Fruit fly (Drosophila melanogaster) whole organism, embryonic: ENCODE results near the gene CG33647.
A peak's percentile ranks its signal among the peaks of the same experiment; 100 is the strongest.

ENCODE experiments used
- Atf6 ChIP-seq: fragments of 200-800 bp; sonication (Bioruptor generic); IDR thresholded peaks from 2 replicates; pipeline ENCODE4 v1.3.6; 2022; ENCODE audit warnings: missing biosample characterization, missing genetic modification characterization
- CG18764 ChIP-seq: fragments of 200-800 bp; sonication (Bioruptor generic); optimal IDR thresholded peaks from 3 replicates; lab custom pipeline; 2016; ENCODE audit warnings: missing biosample characterization, missing genetic modification characterization
- CG32532 ChIP-seq: fragments of 200-800 bp; sonication (Bioruptor generic); IDR thresholded peaks from 2 replicates; pipeline ENCODE4 v1.3.6; 2022; ENCODE audit warnings: missing biosample characterization, missing genetic modification characterization
- CG3726 ChIP-seq: fragments of 200-800 bp; sonication (Bioruptor generic); IDR thresholded peaks from 3 replicates; pipeline ENCODE4, ENCODE4 v1.3.6; 2022; ENCODE audit warnings: missing biosample characterization, missing genetic modification characterization
- CG6175 ChIP-seq: fragments of 200-800 bp; sonication (Bioruptor generic); IDR thresholded peaks from 3 replicates; pipeline ENCODE4 v1.3.6; 2022; ENCODE audit warnings: missing biosample characterization, missing genetic modification characterization
- CG8388 ChIP-seq: fragments of 200-800 bp; sonication (Bioruptor generic); optimal IDR thresholded peaks from 2 replicates; lab custom pipeline; 2019; ENCODE audit warnings: missing biosample characterization, mild to moderate bottlenecking, missing genetic modification characterization, moderate library complexity
- Hr39 ChIP-seq: fragments of >200 bp; optimal IDR thresholded peaks from 2 replicates; lab custom pipeline; 2017
- Sry-β ChIP-seq: fragments of 200-800 bp; sonication (Bioruptor generic); optimal IDR thresholded peaks from 2 replicates; lab custom pipeline; 2018; ENCODE audit warnings: missing biosample characterization, mild to moderate bottlenecking, missing genetic modification characterization, moderate library complexity
- Trl ChIP-seq, 3 experiments: fragments of >200 bp in 2 of 3; fragments of 200-800 bp in 1 of 3; sonication (Bioruptor generic) in 1 of 3; optimal IDR thresholded peaks; 2 replicates in 1 of 3; 3 replicates in 2 of 3; lab custom pipeline; 2016 to 2017; ENCODE audit warnings: missing biosample characterization in 1 of 3, missing genetic modification characterization in 1 of 3
- ash1 ChIP-seq: fragments of 200-800 bp; sonication (Bioruptor generic); optimal IDR thresholded peaks from 2 replicates; lab custom pipeline; 2018; ENCODE audit warnings: missing biosample characterization, mild to moderate bottlenecking, missing genetic modification characterization
- hb ChIP-seq: fragments of 200-800 bp; sonication (Bioruptor generic); IDR thresholded peaks from 3 replicates; pipeline ENCODE4 v1.3.6; 2022; ENCODE audit warnings: missing biosample characterization, missing genetic modification characterization; ENCODE audit not compliant: partially characterized antibody
- p53 ChIP-seq: fragments of 200-800 bp; sonication (Bioruptor generic); optimal IDR thresholded peaks from 2 replicates; lab custom pipeline; 2016; ENCODE audit warnings: missing biosample characterization, missing genetic modification characterization
- pho ChIP-seq: fragments of 200-800 bp; sonication (Bioruptor generic); optimal IDR thresholded peaks from 2 replicates; lab custom pipeline; 2016; ENCODE audit warnings: missing biosample characterization, missing genetic modification characterization

The CG33647 gene

DNA sequence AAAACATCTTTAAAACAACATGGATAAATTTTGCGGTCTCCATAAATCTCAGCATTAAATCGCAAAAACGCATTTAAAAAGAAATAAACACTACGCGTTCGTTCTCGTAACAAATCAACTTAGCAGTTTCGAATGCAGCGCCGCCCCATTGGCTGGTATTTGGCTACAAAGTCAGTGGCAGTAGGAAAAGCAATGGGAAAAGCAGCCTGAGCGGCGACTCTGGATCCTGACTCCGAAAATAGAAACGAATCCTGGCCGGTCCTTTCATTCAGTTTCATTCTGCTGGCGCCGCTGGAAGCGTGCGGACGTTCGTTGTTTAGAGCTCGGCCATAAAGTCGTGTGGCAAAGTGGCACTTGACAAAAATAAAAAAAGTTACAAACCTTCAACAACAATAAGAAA, 39.3 kb downstream of the CG33647 start, which contains the start of gene CG14086:
Gene CG14086 (plus strand): TSS at position 301 of the 400 bp plus-strand sequence.
- TF ChIP-seq hb (GFP tag; lab: Robert Waterston, UW): no peak
- TF ChIP-seq CG8388 (GFP tag; lab: Kevin White, UChicago): no peak
- no peak for TF ChIP-seq Trl (optimal IDR thresholded peaks at IDR 0.05; lab: Kevin White, UChicago)
- TF ChIP-seq Trl (GFP tag; optimal IDR thresholded peaks at IDR 0.05; lab: Kevin White, UChicago): no peak

DNA sequence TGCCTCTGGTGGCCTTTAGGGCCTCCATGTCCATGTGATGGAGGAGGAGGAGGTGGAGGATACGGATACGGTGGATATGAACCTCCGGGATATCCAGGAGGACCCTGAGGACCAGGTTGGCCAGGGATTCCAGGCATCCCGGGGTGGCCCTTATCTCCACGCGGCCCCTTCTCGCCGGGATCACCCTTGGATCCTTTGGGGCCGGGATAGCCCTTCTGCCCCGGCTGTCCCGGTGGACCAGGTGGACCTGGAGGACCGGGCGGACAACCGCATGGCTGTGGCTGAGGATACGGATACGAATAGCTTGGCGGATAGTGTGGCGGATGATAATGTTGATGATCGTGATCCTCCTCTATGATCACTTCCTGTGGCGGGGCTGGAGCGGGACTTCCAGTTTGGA, 44.1 kb downstream of the CG33647 start:
- peak; percentile 57 for TF ChIP-seq Hr39 (lab: Kevin White, UChicago)
- no peak for TF ChIP-seq Atf6
- TF ChIP-seq CG32532 (GFP tag; lab: Robert Waterston, UW): 0 out of 2 replicates have a peak, but pooled peaks have one; percentile 23
- TF ChIP-seq Sry-β (GFP tag; lab: Kevin White, UChicago): no peak
- no peak for TF ChIP-seq ash1 (GFP tag; lab: Kevin White, UChicago)
- TF ChIP-seq CG3726 (GFP tag; lab: Robert Waterston, UW): peak; percentile 49; the same call in 1 of the 3 replicates
- no peak for TF ChIP-seq CG6175

DNA sequence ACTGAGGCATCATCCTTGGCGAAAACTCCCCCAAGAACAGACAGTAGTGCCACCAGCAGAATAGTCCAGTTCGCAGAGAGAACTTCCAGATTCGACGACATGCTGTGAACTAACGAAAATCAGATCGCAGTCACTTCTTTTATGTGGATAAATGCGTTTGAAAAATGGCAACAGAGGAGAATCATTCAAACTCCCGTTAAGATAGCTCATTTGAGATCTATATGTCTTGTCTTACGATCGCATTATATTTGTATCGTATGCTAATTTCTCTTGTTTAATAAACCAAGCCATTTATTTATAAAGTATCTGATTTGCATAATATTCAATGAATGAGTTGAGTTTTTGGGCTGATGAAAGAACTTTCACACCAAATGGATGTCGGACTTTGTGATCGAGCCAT, 44.5 kb downstream of the CG33647 start, which contains the start of gene CG14089:
Gene CG14089 (minus strand): TSS at position 101 of the 400 bp plus-strand sequence.
- TF ChIP-seq p53 (GFP tag; lab: Kevin White, UChicago) (no peak), CG18764 (GFP tag; lab: Kevin White, UChicago) (no peak), pho (GFP tag; lab: Kevin White, UChicago) (no peak)
